Worm (Caenorhabditis elegans): ENCODE results near the gene ttr-23.

DNA sequence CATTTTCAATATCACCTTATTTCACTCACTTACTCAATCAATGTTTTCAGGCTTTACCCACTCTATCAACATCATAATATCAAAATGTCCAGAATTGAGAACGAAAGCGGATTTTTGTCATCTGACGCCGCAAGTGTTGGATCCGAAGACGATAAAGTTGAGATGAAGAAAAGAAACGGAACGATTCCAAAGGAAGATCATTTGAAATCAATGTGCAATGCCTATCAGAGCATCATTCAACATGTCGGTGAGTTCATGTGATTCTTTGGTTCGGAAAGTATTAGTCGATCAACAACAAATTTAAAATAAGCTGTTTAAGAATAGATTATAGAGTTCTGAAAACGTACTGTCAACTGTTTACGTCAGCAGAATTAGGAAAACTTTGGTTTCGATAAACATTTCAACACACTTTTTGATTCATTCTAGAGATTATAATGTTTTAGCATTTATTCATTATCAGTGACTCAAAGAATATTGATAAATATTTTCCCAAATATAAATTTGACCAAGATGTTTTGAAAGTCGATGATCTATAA lies 24.8 kb downstream of the ttr-23 start, which contains the start of gene cat-4:
- TF ChIP-seq skn-1 (tag; optimal IDR thresholded peaks at IDR 0.05), result no peak
- no peak for TF ChIP-seq snpc-4 (tag; optimal IDR thresholded peaks at IDR 0.05)
- TF ChIP-seq elt-1 (tag; optimal IDR thresholded peaks at IDR 0.05), result no peak
- no peak for TF ChIP-seq ztf-11 (tag; optimal IDR thresholded peaks at IDR 0.05)
- no peak for TF ChIP-seq zag-1 (tag; optimal IDR thresholded peaks at IDR 0.05)
- no peak for TF ChIP-seq lin-39 (tag; optimal IDR thresholded peaks at IDR 0.05)
- no peak for TF ChIP-seq ztf-4 (tag; optimal IDR thresholded peaks at IDR 0.05)
- no peak for TF ChIP-seq dmd-4 (tag; optimal IDR thresholded peaks at IDR 0.05)
- no peak for TF ChIP-seq ceh-16 (tag; optimal IDR thresholded peaks at IDR 0.05)

All from whole organism, L2 larva.